Fruit fly (Drosophila melanogaster) Kc167 (cell line): ENCODE data around the gene tral.

Source experiments
- Sin3A ChIP-seq: fragments of >200 bp; optimal IDR thresholded peaks from 2 replicates; lab custom pipeline; 2018; ENCODE audit warnings: missing external identifiers
- insv ChIP-seq: fragments of >200 bp; optimal IDR thresholded peaks from 3 replicates; lab custom pipeline; 2018; ENCODE audit warnings: missing external identifiers
- ttk ChIP-seq: sonication (Bioruptor generic); optimal IDR thresholded peaks from 2 replicates; lab custom pipeline; 2017; ENCODE audit warnings: missing external identifiers

DNA sequence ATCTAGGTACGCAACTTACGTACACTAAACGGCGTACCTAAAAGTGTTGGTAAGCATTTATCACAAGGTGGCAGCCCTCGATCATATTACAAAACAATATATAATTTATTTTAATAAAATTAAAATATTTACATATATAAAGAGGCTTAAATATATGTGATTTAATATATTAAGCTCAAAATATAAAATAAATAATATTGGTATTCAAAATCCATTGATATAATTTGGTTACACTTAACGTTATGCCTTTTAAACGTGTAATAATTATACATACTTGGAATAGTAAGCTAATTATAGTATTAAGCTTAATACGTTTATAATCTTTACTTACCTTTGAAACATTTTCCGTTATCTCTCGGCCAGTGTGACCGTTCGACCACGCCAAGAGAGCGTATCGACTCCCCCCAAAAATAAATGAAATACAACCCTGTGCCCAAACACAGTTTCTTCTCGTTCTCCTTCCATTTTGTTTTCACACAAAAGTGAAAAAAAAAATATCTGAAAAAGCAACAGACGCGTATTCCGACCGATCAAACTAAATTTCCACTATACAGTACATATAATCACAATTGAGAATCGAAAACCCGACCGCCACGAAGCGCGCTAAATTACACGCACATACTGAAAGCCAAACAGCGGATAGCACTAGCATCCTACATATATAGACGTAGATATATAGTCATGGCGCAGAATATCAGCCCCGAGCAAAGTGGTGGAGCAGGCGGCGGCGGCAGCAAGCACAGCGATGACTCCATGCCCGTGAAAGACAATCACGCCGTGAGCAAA lies 10.8 kb upstream of the tral start, which contains the start of the genes CG10646 and vih:
- no peak for TF ChIP-seq ttk (lab: Kevin White, UChicago)
- TF ChIP-seq Sin3A (lab: Kevin White, UChicago) = no peak
- TF ChIP-seq insv (lab: Kevin White, UChicago) = no peak
